Worm (Caenorhabditis elegans) whole organism, late embryonic: ENCODE data around the gene F16B4.7.

Source experiments
- C08G9.2 ChIP-seq: sonication (generic microtip); optimal IDR thresholded peaks from 2 replicates; lab custom pipeline; 2016; ENCODE audit warnings: mild to moderate bottlenecking, missing genetic modification characterization, moderate library complexity, missing compliant biosample characterization
- C38D4.7 ChIP-seq: fragments of 200-800 bp; sonication (Bioruptor generic); optimal IDR thresholded peaks from 2 replicates; lab custom pipeline; 2018; ENCODE audit warnings: mild to moderate bottlenecking, missing genetic modification characterization, moderate library complexity, missing compliant biosample characterization
- K09A11.1 ChIP-seq: sonication (generic microtip); optimal IDR thresholded peaks from 2 replicates; lab custom pipeline; 2017; ENCODE audit warnings: antibody characterized with exemption, mild to moderate bottlenecking, missing genetic modification characterization, missing compliant biosample characterization; ENCODE audit not compliant: insufficient read depth
- T23F11.4 ChIP-seq: fragments of 200-800 bp; sonication (Bioruptor generic); optimal IDR thresholded peaks from 2 replicates; lab custom pipeline; 2018; ENCODE audit warnings: mild to moderate bottlenecking, missing genetic modification characterization, missing compliant biosample characterization
- Y22D7AL.16 ChIP-seq: sonication (generic microtip); optimal IDR thresholded peaks from 2 replicates; lab custom pipeline; 2016; ENCODE audit warnings: missing genetic modification characterization, missing compliant biosample characterization
- ahr-1 ChIP-seq: sonication (generic microtip); optimal IDR thresholded peaks from 2 replicates; lab custom pipeline; 2016; ENCODE audit warnings: missing genetic modification characterization, missing compliant biosample characterization
- ama-1 ChIP-seq: fragments of 150-350 bp; optimal IDR thresholded peaks from 2 replicates; lab custom pipeline; 2014
- ceh-14 ChIP-seq: sonication (generic microtip); optimal IDR thresholded peaks from 2 replicates; lab custom pipeline; 2016; ENCODE audit warnings: missing genotype, missing genetic modification characterization, missing compliant biosample characterization
- ceh-18 ChIP-seq: sonication (generic microtip); optimal IDR thresholded peaks from 2 replicates; lab custom pipeline; 2016; ENCODE audit warnings: missing genetic modification characterization, missing compliant biosample characterization
- ceh-2 ChIP-seq: sonication (generic microtip); optimal IDR thresholded peaks from 2 replicates; lab custom pipeline; 2016; ENCODE audit warnings: missing genotype, missing genetic modification characterization, missing compliant biosample characterization
- ceh-22 ChIP-seq: sonication (generic microtip); optimal IDR thresholded peaks from 2 replicates; lab custom pipeline; 2017; ENCODE audit warnings: missing biosample characterization, missing genetic modification characterization
- ceh-31 ChIP-seq: sonication (generic microtip); optimal IDR thresholded peaks from 2 replicates; lab custom pipeline; 2016; ENCODE audit warnings: missing genetic modification characterization, missing compliant biosample characterization
- ceh-34 ChIP-seq: sonication (generic microtip); optimal IDR thresholded peaks from 2 replicates; lab custom pipeline; 2016; ENCODE audit warnings: mild to moderate bottlenecking, missing genetic modification characterization, missing compliant biosample characterization
- ceh-45 ChIP-seq: fragments of 200-800 bp; sonication (Bioruptor generic); IDR thresholded peaks from 2 replicates; pipeline ENCODE4 v1.3.6; 2022; ENCODE audit warnings: missing genetic modification reagents, missing genetic modification characterization, missing compliant biosample characterization
- ceh-48 ChIP-seq: sonication (generic microtip); optimal IDR thresholded peaks from 2 replicates; lab custom pipeline; 2016; ENCODE audit warnings: missing genetic modification characterization, inconsistent platforms, missing compliant biosample characterization
- ceh-6 ChIP-seq: fragments of 200-800 bp; sonication (Bioruptor generic); optimal IDR thresholded peaks from 2 replicates; lab custom pipeline; 2018; ENCODE audit warnings: mild to moderate bottlenecking, missing genetic modification characterization, missing compliant biosample characterization
- ceh-9 ChIP-seq: sonication (generic microtip); optimal IDR thresholded peaks from 2 replicates; lab custom pipeline; 2016; ENCODE audit warnings: mild to moderate bottlenecking, missing genetic modification characterization, inconsistent platforms, missing compliant biosample characterization
- dve-1 ChIP-seq: sonication (generic microtip); optimal IDR thresholded peaks from 2 replicates; lab custom pipeline; 2017; ENCODE audit warnings: antibody characterized with exemption, mild to moderate bottlenecking, missing genetic modification characterization, missing compliant biosample characterization
- fax-1 ChIP-seq: sonication (generic microtip); optimal IDR thresholded peaks from 2 replicates; lab custom pipeline; 2016; ENCODE audit warnings: missing genotype, missing genetic modification characterization, missing compliant biosample characterization
- fkh-10 ChIP-seq: fragments of 150-350 bp; optimal IDR thresholded peaks from 2 replicates; lab custom pipeline; 2014; ENCODE audit warnings: missing biosample characterization, missing genetic modification reagents, missing genetic modification characterization
- fkh-6 ChIP-seq: sonication (generic microtip); optimal IDR thresholded peaks from 2 replicates; lab custom pipeline; 2016; ENCODE audit warnings: missing genetic modification characterization, missing compliant biosample characterization
- gmeb-2 ChIP-seq: sonication (generic microtip); optimal IDR thresholded peaks from 2 replicates; lab custom pipeline; 2016; ENCODE audit warnings: missing genetic modification characterization, inconsistent platforms, missing compliant biosample characterization
- hlh-13 ChIP-seq: fragments of 200-800 bp; sonication (Bioruptor generic); optimal IDR thresholded peaks from 2 replicates; lab custom pipeline; 2018; ENCODE audit warnings: mild to moderate bottlenecking, missing genetic modification characterization, missing compliant biosample characterization
- hlh-8 ChIP-seq: sonication (generic microtip); optimal IDR thresholded peaks from 2 replicates; lab custom pipeline; 2016; ENCODE audit warnings: missing genotype, missing genetic modification characterization, missing compliant biosample characterization
- nhr-232 ChIP-seq: sonication (generic microtip); optimal IDR thresholded peaks from 2 replicates; lab custom pipeline; 2016; ENCODE audit warnings: missing genetic modification characterization, missing compliant biosample characterization
- pax-1 ChIP-seq: fragments of 150-350 bp; optimal IDR thresholded peaks from 2 replicates; lab custom pipeline; 2014; ENCODE audit warnings: missing biosample characterization, missing genetic modification characterization
- pha-2 ChIP-seq: sonication (generic microtip); optimal IDR thresholded peaks from 2 replicates; lab custom pipeline; 2017; ENCODE audit warnings: mild to moderate bottlenecking, missing genetic modification characterization, missing compliant biosample characterization
- pha-4 ChIP-seq: fragments of 150-350 bp; optimal IDR thresholded peaks from 2 replicates; lab custom pipeline; 2018; ENCODE audit warnings: missing biosample characterization, missing genetic modification reagents, missing genetic modification characterization
- pqm-1 ChIP-seq: sonication (generic microtip); optimal IDR thresholded peaks from 2 replicates; lab custom pipeline; 2016; ENCODE audit warnings: missing genetic modification characterization, missing compliant biosample characterization
- pros-1 ChIP-seq: fragments of 150-350 bp; optimal IDR thresholded peaks from 2 replicates; lab custom pipeline; 2014; ENCODE audit warnings: missing biosample characterization, missing genetic modification reagents, missing genetic modification characterization
- rnt-1 ChIP-seq: sonication (generic microtip); optimal IDR thresholded peaks from 2 replicates; lab custom pipeline; 2016; ENCODE audit warnings: missing genetic modification characterization, missing compliant biosample characterization
- sox-2 ChIP-seq: fragments of 200-800 bp; sonication (Bioruptor generic); IDR thresholded peaks from 2 replicates; pipeline ENCODE4 v1.3.6; 2022; ENCODE audit warnings: missing genetic modification reagents, missing genetic modification characterization, missing compliant biosample characterization
- sox-4 ChIP-seq: sonication (generic microtip); optimal IDR thresholded peaks from 2 replicates; lab custom pipeline; 2017; ENCODE audit warnings: mild to moderate bottlenecking, missing genetic modification characterization, inconsistent platforms, missing compliant biosample characterization
- tbx-7 ChIP-seq: sonication (generic microtip); optimal IDR thresholded peaks from 2 replicates; lab custom pipeline; 2016; ENCODE audit warnings: missing genotype, missing genetic modification characterization, missing compliant biosample characterization
- ttx-3 ChIP-seq: sonication (generic microtip); optimal IDR thresholded peaks from 2 replicates; lab custom pipeline; 2016; ENCODE audit warnings: missing genetic modification reagents, missing genetic modification characterization, missing compliant biosample characterization
- unc-42 ChIP-seq: sonication (generic microtip); optimal IDR thresholded peaks from 2 replicates; lab custom pipeline; 2016; ENCODE audit warnings: missing genotype, missing genetic modification characterization, missing compliant biosample characterization
- unc-86 ChIP-seq: sonication (generic microtip); optimal IDR thresholded peaks from 2 replicates; lab custom pipeline; 2016; ENCODE audit warnings: missing genetic modification characterization, missing compliant biosample characterization

Gene F16B4.7

ce11 chrV:1593799-1594420 is 8.4 kb downstream of the F16B4.7 start, which contains the start of gene F16B4.4:
Gene F16B4.4, plus strand, starts transcription at chrV:1594019.
- TF ChIP-seq C38D4.7 (no peak), ceh-2 (tag; lab: Kevin White, UChicago) (no peak), nhr-232 (tag; lab: Kevin White, UChicago) (no peak), unc-42 (tag; lab: Kevin White, UChicago) (no peak), hlh-13 (GFP tag; lab: Kevin White, UChicago) (no peak), ceh-34 (tag; lab: Kevin White, UChicago) (no peak), rnt-1 (tag; lab: Kevin White, UChicago) (no peak), ceh-22 (tag; lab: Kevin White, UChicago) (no peak), ama-1 (lab: Kevin White, UChicago) (no peak), pax-1 (tag; lab: Kevin White, UChicago) (no peak), sox-4 (no peak), fkh-10 (GFP tag; lab: Kevin White, UChicago) (no peak), C08G9.2 (tag; lab: Kevin White, UChicago) (no peak)

ce11 chrV:1594554-1595092 is 9.1 kb downstream of the F16B4.7 start:
- TF ChIP-seq pha-4 (tag; lab: Kevin White, UChicago) (no peak), fkh-6 (no peak), tbx-7 (no peak), sox-4 (no peak), ceh-9 (no peak)

ce11 chrV:1600561-1601088 is 15.1 kb downstream of the F16B4.7 start, which contains the start of gene F16B4.2:
Gene F16B4.2, plus strand, starts transcription at chrV:1601038.
- TF ChIP-seq unc-86 (tag; lab: Kevin White, UChicago) (no peak), ceh-31 (tag; lab: Kevin White, UChicago) (no peak), sox-2 (no peak), Y22D7AL.16 (tag; lab: Kevin White, UChicago) (no peak), ahr-1 (tag; lab: Kevin White, UChicago) (no peak), unc-42 (tag; lab: Kevin White, UChicago) (no peak), sox-4 (no peak), ceh-34 (tag; lab: Kevin White, UChicago) (no peak), C38D4.7 (no peak)

ce11 chrV:1607790-1608189 is 22.3 kb downstream of the F16B4.7 start, which contains the start of gene nhr-178:
Gene nhr-178, minus strand, starts transcription at chrV:1607953.
- TF ChIP-seq ceh-2 (tag; lab: Kevin White, UChicago) = no peak
- TF ChIP-seq dve-1 = no peak

- TF ChIP-seq pros-1 (tag; lab: Kevin White, UChicago) = no peak
- no peak for TF ChIP-seq ceh-18 (tag; lab: Kevin White, UChicago)
- no peak for TF ChIP-seq ceh-14 (tag; lab: Kevin White, UChicago)
- no peak for TF ChIP-seq ceh-48
- no peak for TF ChIP-seq ceh-6
- TF ChIP-seq, all 69 proteins: peak for 0
Observed at ce11 chrV:1610097-1610496, 24.6 kb downstream of the F16B4.7 start, which contains the start of gene nhr-177. Gene nhr-177, plus strand, starts transcription at chrV:1610263.

ce11 chrV:1611570-1611969 is 26.1 kb downstream of the F16B4.7 start:
- TF ChIP-seq pha-2 (tag; lab: Kevin White, UChicago) (no peak), hlh-8 (no peak), fax-1 (tag; lab: Kevin White, UChicago) (no peak), sox-4 (no peak), K09A11.1 (tag; lab: Kevin White, UChicago) (no peak), ama-1 (lab: Kevin White, UChicago) (no peak), gmeb-2 (tag; lab: Kevin White, UChicago) (no peak), pqm-1 (tag; lab: Kevin White, UChicago) (no peak), dve-1 (no peak), tbx-7 (no peak), unc-86 (tag; lab: Kevin White, UChicago) (no peak), ceh-31 (tag; lab: Kevin White, UChicago) (no peak), ceh-18 (tag; lab: Kevin White, UChicago) (no peak), ceh-34 (tag; lab: Kevin White, UChicago) (no peak), fkh-10 (GFP tag; lab: Kevin White, UChicago) (no peak), T23F11.4 (GFP tag; lab: Kevin White, UChicago) (no peak), ceh-22 (tag; lab: Kevin White, UChicago) (no peak), Y22D7AL.16 (tag; lab: Kevin White, UChicago) (no peak), ceh-45 (GFP tag; lab: Robert Waterston, UW) (no peak), ttx-3 (no peak)
